Worm (Caenorhabditis elegans): ENCODE data around the gene sma-2.

Gene sma-2

ce11 chrIII:8750606-8751005 lies 1.1 kb downstream of the sma-2 start, which contains the start of gene ugtp-1:
Gene ugtp-1 (minus strand): TSS chrIII:8750706.
- TF ChIP-seq elt-1 (tag; optimal IDR thresholded peaks at IDR 0.05), result peak; percentile 6
- TF ChIP-seq elt-2 (tag; optimal IDR thresholded peaks at IDR 0.05), result no peak
- no peak for TF ChIP-seq skn-1 (tag; optimal IDR thresholded peaks at IDR 0.05)

- TF ChIP-seq aly-2 (tag; optimal IDR thresholded peaks at IDR 0.05) (no peak), lsy-12 (tag; optimal IDR thresholded peaks at IDR 0.05) (no peak), daf-12 (tag; optimal IDR thresholded peaks at IDR 0.05) (no peak), nhr-43 (tag; optimal IDR thresholded peaks at IDR 0.05; ENCODE audit: poor library complexity, severe bottlenecking) (no peak), nhr-76 (tag; optimal IDR thresholded peaks at IDR 0.05) (no peak), skn-1 (tag; optimal IDR thresholded peaks at IDR 0.05) (no peak), tbx-2 (tag; optimal IDR thresholded peaks at IDR 0.05) (no peak), elt-2 (tag; optimal IDR thresholded peaks at IDR 0.05) (peak; percentile 26), unc-62 (GFP tag; optimal IDR thresholded peaks at IDR 0.05) (no peak), nfya-1 (tag; optimal IDR thresholded peaks at IDR 0.05; ENCODE audit: insufficient read depth) (peak; percentile 18), fkh-2 (tag; optimal IDR thresholded peaks at IDR 0.05) (no peak), R02D3.7 (tag; optimal IDR thresholded peaks at IDR 0.05) (peak; percentile 63), ZK546.5 (tag; optimal IDR thresholded peaks at IDR 0.05) (no peak), unc-39 (tag; optimal IDR thresholded peaks at IDR 0.05) (no peak), pha-4 (tag; optimal IDR thresholded peaks at IDR 0.05) (peak; percentile 79), mdl-1 (tag; optimal IDR thresholded peaks at IDR 0.05) (no peak), ceh-9 (tag; optimal IDR thresholded peaks at IDR 0.05) (no peak), nhr-23 (tag; optimal IDR thresholded peaks at IDR 0.05) (no peak), hmg-11 (tag; optimal IDR thresholded peaks at IDR 0.05) (peak; percentile 7), mml-1 (tag; optimal IDR thresholded peaks at IDR 0.05) (no peak), nhr-11 (tag; optimal IDR thresholded peaks at IDR 0.05) (no peak)
Measured at ce11 chrIII:8754682-8755081, 5.2 kb downstream of the sma-2 start, which contains the start of gene tomm-70. Gene tomm-70 (minus strand): TSS chrIII:8754750.

- TF ChIP-seq egl-5 (tag; optimal IDR thresholded peaks at IDR 0.05) (no peak), pha-4 (tag; optimal IDR thresholded peaks at IDR 0.05) (peak; percentile 16), nhr-77 (tag; optimal IDR thresholded peaks at IDR 0.05) (no peak)
Measured at ce11 chrIII:8761040-8761654, 11.7 kb downstream of the sma-2 start, which contains the start of gene aak-1. Gene aak-1 (minus strand): TSS chrIII:8761090.

- TF ChIP-seq unc-39 (tag; optimal IDR thresholded peaks at IDR 0.05) (no peak), eor-1 (tag; optimal IDR thresholded peaks at IDR 0.05) (no peak), nhr-11 (tag; optimal IDR thresholded peaks at IDR 0.05) (no peak), lsy-12 (tag; optimal IDR thresholded peaks at IDR 0.05) (no peak), nfya-1 (tag; optimal IDR thresholded peaks at IDR 0.05; ENCODE audit: insufficient read depth) (no peak), jun-1 (tag; optimal IDR thresholded peaks at IDR 0.05) (no peak), egl-5 (tag; optimal IDR thresholded peaks at IDR 0.05) (no peak), ceh-16 (tag; optimal IDR thresholded peaks at IDR 0.05) (no peak), fkh-2 (tag; optimal IDR thresholded peaks at IDR 0.05) (no peak), pqm-1 (tag; optimal IDR thresholded peaks at IDR 0.05) (no peak), nhr-12 (tag; optimal IDR thresholded peaks at IDR 0.05) (no peak), elt-3 (tag; optimal IDR thresholded peaks at IDR 0.05) (no peak), nhr-67 (tag; optimal IDR thresholded peaks at IDR 0.05) (no peak), lin-39 (tag; optimal IDR thresholded peaks at IDR 0.05) (no peak)
Measured at ce11 chrIII:8762016-8762415, 12.5 kb downstream of the sma-2 start.

ce11 chrIII:8763111-8763510 lies 13.6 kb downstream of the sma-2 start:
- TF ChIP-seq elt-2 (tag; optimal IDR thresholded peaks at IDR 0.05) (no peak), elt-1 (tag; optimal IDR thresholded peaks at IDR 0.05) (no peak), nhr-77 (tag; optimal IDR thresholded peaks at IDR 0.05) (no peak), tbx-2 (tag; optimal IDR thresholded peaks at IDR 0.05) (no peak), unc-62 (GFP tag; optimal IDR thresholded peaks at IDR 0.05) (no peak), ZK546.5 (tag; optimal IDR thresholded peaks at IDR 0.05) (no peak), snpc-4 (tag; optimal IDR thresholded peaks at IDR 0.05) (no peak), daf-12 (tag; optimal IDR thresholded peaks at IDR 0.05) (no peak), fos-1 (tag; optimal IDR thresholded peaks at IDR 0.05) (no peak), mdl-1 (tag; optimal IDR thresholded peaks at IDR 0.05) (no peak), jun-1 (tag; optimal IDR thresholded peaks at IDR 0.05) (no peak), sea-2 (GFP tag; optimal IDR thresholded peaks at IDR 0.05) (no peak), nhr-11 (tag; optimal IDR thresholded peaks at IDR 0.05) (no peak), nhr-23 (tag; optimal IDR thresholded peaks at IDR 0.05) (no peak), pqm-1 (tag; optimal IDR thresholded peaks at IDR 0.05) (no peak), nhr-28 (tag; optimal IDR thresholded peaks at IDR 0.05) (no peak), R02D3.7 (tag; optimal IDR thresholded peaks at IDR 0.05) (no peak), nhr-237 (tag; optimal IDR thresholded peaks at IDR 0.05) (no peak), egl-5 (tag; optimal IDR thresholded peaks at IDR 0.05) (no peak)
